Worm (Caenorhabditis elegans) whole organism, early embryonic: ENCODE results near the gene tmem-184.

Source experiments
- B0310.2 ChIP-seq: sonication (generic microtip); optimal IDR thresholded peaks from 2 replicates; lab custom pipeline; 2016; ENCODE audit warnings: mild to moderate bottlenecking, missing genetic modification characterization, missing compliant biosample characterization
- F13C5.2 ChIP-seq: sonication (generic microtip); optimal IDR thresholded peaks from 2 replicates; lab custom pipeline; 2017; ENCODE audit warnings: mild to moderate bottlenecking, missing genetic modification characterization, inconsistent platforms, missing compliant biosample characterization
- aly-1 ChIP-seq: sonication (generic microtip); optimal IDR thresholded peaks from 2 replicates; lab custom pipeline; 2016; ENCODE audit warnings: missing genetic modification characterization, missing compliant biosample characterization
- ama-1 ChIP-seq: fragments of 150-350 bp; optimal IDR thresholded peaks from 2 replicates; lab custom pipeline; 2014
- ceh-13 ChIP-seq: fragments of 200-800 bp; sonication (Bioruptor generic); optimal IDR thresholded peaks from 2 replicates; lab custom pipeline; 2018; ENCODE audit warnings: mild to moderate bottlenecking, missing genetic modification characterization, missing compliant biosample characterization
- ceh-36 ChIP-seq: sonication (generic microtip); optimal IDR thresholded peaks from 2 replicates; lab custom pipeline; 2016; ENCODE audit warnings: missing genetic modification characterization, inconsistent platforms, missing compliant biosample characterization
- ets-7 ChIP-seq: sonication (generic microtip); optimal IDR thresholded peaks from 2 replicates; lab custom pipeline; 2016; ENCODE audit warnings: missing genotype, missing genetic modification characterization, missing compliant biosample characterization
- flt-1 ChIP-seq: fragments of 200-800 bp; sonication (Bioruptor generic); IDR thresholded peaks from 2 replicates; pipeline ENCODE4 v1.3.6; 2022; ENCODE audit warnings: missing genetic modification characterization, missing compliant biosample characterization
- hmbx-1 ChIP-seq: sonication (generic microtip); optimal IDR thresholded peaks from 2 replicates; lab custom pipeline; 2016; ENCODE audit warnings: mild to moderate bottlenecking, missing genetic modification characterization, missing compliant biosample characterization
- hmg-4 ChIP-seq: fragments of 200-800 bp; sonication (Bioruptor generic); optimal IDR thresholded peaks from 2 replicates; lab custom pipeline; 2018; ENCODE audit warnings: mild to moderate bottlenecking, missing genetic modification characterization, missing compliant biosample characterization
- hnd-1 ChIP-seq: sonication (generic microtip); optimal IDR thresholded peaks from 2 replicates; lab custom pipeline; 2016; ENCODE audit warnings: missing genetic modification characterization, missing compliant biosample characterization
- pes-1 ChIP-seq: fragments of 200-800 bp; sonication (Bioruptor generic); IDR thresholded peaks from 2 replicates; pipeline ENCODE4 v1.3.6; 2022; ENCODE audit warnings: missing genetic modification reagents, missing genetic modification characterization, missing compliant biosample characterization
- scrt-1 ChIP-seq: fragments of 200-800 bp; sonication (Bioruptor generic); IDR thresholded peaks from 2 replicates; pipeline ENCODE4 v1.3.6; 2022; ENCODE audit warnings: missing genetic modification characterization, missing compliant biosample characterization
- sea-1 ChIP-seq: fragments of 200-800 bp; sonication (Bioruptor generic); conservative IDR thresholded peaks from 2 replicates; pipeline ENCODE4 v1.3.6; 2022; ENCODE audit warnings: missing genetic modification characterization, missing compliant biosample characterization
- tbx-11 ChIP-seq: fragments of 200-800 bp; sonication (Bioruptor generic); IDR thresholded peaks from 2 replicates; pipeline ENCODE4 v1.3.6; 2022; ENCODE audit warnings: missing genetic modification characterization, missing compliant biosample characterization
- tbx-37 ChIP-seq: fragments of 200-800 bp; sonication (Bioruptor generic); conservative IDR thresholded peaks from 2 replicates; pipeline ENCODE4 v1.3.6; 2022; ENCODE audit warnings: missing genetic modification reagents, missing genetic modification characterization, missing compliant biosample characterization
- tra-4 ChIP-seq: sonication (generic microtip); optimal IDR thresholded peaks from 2 replicates; lab custom pipeline; 2017; ENCODE audit warnings: missing genetic modification characterization, missing compliant biosample characterization

tmem-184 gene

ce11 chrX:14744496-14744895 lies 37.8 kb upstream of the tmem-184 start:
- TF ChIP-seq tbx-37 (GFP tag; lab: Robert Waterston, UW) (no peak), ceh-36 (tag; lab: Kevin White, UChicago) (no peak), ceh-13 (GFP tag; lab: Kevin White, UChicago) (no peak), tbx-11 (GFP tag; lab: Robert Waterston, UW) (no peak), hmbx-1 (tag; lab: Kevin White, UChicago) (no peak), F13C5.2 (no peak), ets-7 (no peak), aly-1 (no peak), hnd-1 (tag; lab: Kevin White, UChicago) (no peak), ama-1 (lab: Kevin White, UChicago) (no peak), tra-4 (no peak), scrt-1 (GFP tag; lab: Robert Waterston, UW) (no peak)

- TF ChIP-seq flt-1 (no peak), sea-1 (GFP tag; lab: Robert Waterston, UW) (no peak), aly-1 (no peak), pes-1 (GFP tag; lab: Robert Waterston, UW) (no peak), ceh-13 (GFP tag; lab: Kevin White, UChicago) (no peak), hmg-4 (GFP tag; lab: Kevin White, UChicago) (no peak), scrt-1 (GFP tag; lab: Robert Waterston, UW) (no peak), ama-1 (lab: Kevin White, UChicago) (no peak), tbx-11 (GFP tag; lab: Robert Waterston, UW) (no peak), F13C5.2 (no peak)
Measured at ce11 chrX:14743780-14744179, 37.1 kb upstream of the tmem-184 start, which contains the start of gene C05G5.7. Gene C05G5.7, minus strand, starts transcription at chrX:14743780.

- no peak for TF ChIP-seq scrt-1 (GFP tag; lab: Robert Waterston, UW)
Measured at ce11 chrX:14743210-14743609, 36.5 kb upstream of the tmem-184 start.

- no peak for TF ChIP-seq ets-7
- TF ChIP-seq ama-1 (lab: Kevin White, UChicago), result no peak
- TF ChIP-seq tbx-37 (GFP tag; lab: Robert Waterston, UW), result no peak
- TF ChIP-seq ceh-36 (tag; lab: Kevin White, UChicago), result no peak
- no peak for TF ChIP-seq aly-1
- no peak for TF ChIP-seq B0310.2 (tag; lab: Kevin White, UChicago)
- TF ChIP-seq sea-1 (GFP tag; lab: Robert Waterston, UW), result no peak
- no peak for TF ChIP-seq hnd-1 (tag; lab: Kevin White, UChicago)
- TF ChIP-seq ceh-13 (GFP tag; lab: Kevin White, UChicago), result no peak
- no peak for TF ChIP-seq hmbx-1 (tag; lab: Kevin White, UChicago)
- no peak for TF ChIP-seq F13C5.2
- no peak for TF ChIP-seq hmg-4 (GFP tag; lab: Kevin White, UChicago)
- TF ChIP-seq scrt-1 (GFP tag; lab: Robert Waterston, UW), result no peak
- no peak for TF ChIP-seq tbx-11 (GFP tag; lab: Robert Waterston, UW)
- TF ChIP-seq tra-4, result no peak
- no peak for TF ChIP-seq pes-1 (GFP tag; lab: Robert Waterston, UW)
Measured at ce11 chrX:14740019-14740418, 33.4 kb upstream of the tmem-184 start, which contains the start of gene C05G5.1. Gene C05G5.1, minus strand, starts transcription at chrX:14740119.

- no peak for TF ChIP-seq ama-1 (lab: Kevin White, UChicago)
- TF ChIP-seq F13C5.2, result no peak
- TF ChIP-seq tbx-37 (GFP tag; lab: Robert Waterston, UW), result no peak
Measured at ce11 chrX:14739466-14739865, 32.8 kb upstream of the tmem-184 start.

ce11 chrX:14737623-14738022 lies 31.0 kb upstream of the tmem-184 start:
- TF ChIP-seq flt-1 (no peak), tbx-11 (GFP tag; lab: Robert Waterston, UW) (no peak), hmg-4 (GFP tag; lab: Kevin White, UChicago) (no peak), pes-1 (GFP tag; lab: Robert Waterston, UW) (no peak), tbx-37 (GFP tag; lab: Robert Waterston, UW) (no peak), F13C5.2 (no peak), ceh-13 (GFP tag; lab: Kevin White, UChicago) (no peak), ama-1 (lab: Kevin White, UChicago) (no peak)

- TF ChIP-seq ceh-36 (tag; lab: Kevin White, UChicago) (no peak), ceh-13 (GFP tag; lab: Kevin White, UChicago) (no peak), B0310.2 (tag; lab: Kevin White, UChicago) (no peak), hmg-4 (GFP tag; lab: Kevin White, UChicago) (no peak), aly-1 (no peak), ama-1 (lab: Kevin White, UChicago) (no peak), tra-4 (no peak), hnd-1 (tag; lab: Kevin White, UChicago) (no peak)
Measured at ce11 chrX:14736955-14737621, 30.4 kb upstream of the tmem-184 start.

ce11 chrX:14736220-14736619 lies 29.6 kb upstream of the tmem-184 start:
- no peak for TF ChIP-seq ceh-13 (GFP tag; lab: Kevin White, UChicago)
- TF ChIP-seq ets-7, result no peak
- no peak for TF ChIP-seq scrt-1 (GFP tag; lab: Robert Waterston, UW)
- no peak for TF ChIP-seq sea-1 (GFP tag; lab: Robert Waterston, UW)
- no peak for TF ChIP-seq hmg-4 (GFP tag; lab: Kevin White, UChicago)
- no peak for TF ChIP-seq aly-1
- no peak for TF ChIP-seq flt-1
- no peak for TF ChIP-seq hnd-1 (tag; lab: Kevin White, UChicago)
- TF ChIP-seq F13C5.2, result no peak
- no peak for TF ChIP-seq ceh-36 (tag; lab: Kevin White, UChicago)
- no peak for TF ChIP-seq ama-1 (lab: Kevin White, UChicago)
- no peak for TF ChIP-seq tbx-11 (GFP tag; lab: Robert Waterston, UW)
